Fruit fly (Drosophila melanogaster): ENCODE measurements around the gene CG15167.
A peak's percentile ranks its signal among the peaks of the same experiment; 100 is the strongest.

CG15167 gene

dm6 chr2L:18776559-18776958 is 36.4 kb downstream of the CG15167 start (continued):
- TF ChIP-seq zen (tag; optimal IDR thresholded peaks at IDR 0.05): peak; percentile 75
- TF ChIP-seq CG8478 (optimal IDR thresholded peaks at IDR 0.05): no peak
- TF ChIP-seq otp (GFP tag; IDR thresholded peaks at IDR 0.05): 0 out of 3 replicates have a peak, but pooled peaks have one; percentile 21
- TF ChIP-seq CTCF (GFP tag; optimal IDR thresholded peaks at IDR 0.05): peak; percentile 94
- no peak for TF ChIP-seq sug (tag; optimal IDR thresholded peaks at IDR 0.05)
- TF ChIP-seq NFAT (GFP tag; IDR thresholded peaks at IDR 0.05): peak; percentile 19; the same call in 1 of the 2 replicates
- peak; percentile 60 for TF ChIP-seq Jarid2 (GFP tag; optimal IDR thresholded peaks at IDR 0.05)
- TF ChIP-seq sima (GFP tag; optimal IDR thresholded peaks at IDR 0.05): no peak
- no peak for TF ChIP-seq Sry-δ (GFP tag; optimal IDR thresholded peaks at IDR 0.05)
- TF ChIP-seq wor (GFP tag; IDR thresholded peaks at IDR 0.05): no peak
- no peak for TF ChIP-seq dysf (GFP tag; IDR thresholded peaks at IDR 0.05)
- no peak for TF ChIP-seq HLH4C (GFP tag; IDR thresholded peaks at IDR 0.05; ENCODE audit: partially characterized antibody)

dm6 chr2L:18777442-18777841 is 37.3 kb downstream of the CG15167 start:
- peak in 1 of 2 experiments; percentile 81 for TF ChIP-seq Dfd (GFP tag; optimal IDR thresholded peaks at IDR 0.05)
- TF ChIP-seq HHEX (GFP tag; optimal IDR thresholded peaks at IDR 0.05): no peak
- TF ChIP-seq CG1792 (GFP tag; optimal IDR thresholded peaks at IDR 0.05): no peak
- TF ChIP-seq CG12942 (GFP tag; optimal IDR thresholded peaks at IDR 0.05): no peak
- no peak for TF ChIP-seq Hey (tag; optimal IDR thresholded peaks at IDR 0.05)
- peak; percentile 6 for TF ChIP-seq Nf-YC (tag; optimal IDR thresholded peaks at IDR 0.05)
- TF ChIP-seq Sry-δ (GFP tag; optimal IDR thresholded peaks at IDR 0.05): no peak
- peak in 1 of 2 experiments; percentile 48 for TF ChIP-seq tll (GFP tag; optimal IDR thresholded peaks at IDR 0.05)
- no peak for TF ChIP-seq CG3838 (GFP tag; optimal IDR thresholded peaks at IDR 0.05)
- no peak for TF ChIP-seq stwl (tag; optimal IDR thresholded peaks at IDR 0.05)
- peak in 1 of 2 experiments; percentile 8 for TF ChIP-seq Trl (optimal IDR thresholded peaks at IDR 0.05)
- TF ChIP-seq Trl (GFP tag; optimal IDR thresholded peaks at IDR 0.05): no peak
- no peak for TF ChIP-seq HLHmδ (GFP tag; optimal IDR thresholded peaks at IDR 0.05)
- peak; percentile 19 for TF ChIP-seq Nf-YB (GFP tag; optimal IDR thresholded peaks at IDR 0.05)
- peak; percentile 1 for TF ChIP-seq Med (GFP tag)
- TF ChIP-seq CG2199 (GFP tag; IDR thresholded peaks at IDR 0.05): 0 out of 3 replicates have a peak, but pooled peaks have one; percentile 26
- no peak for TF ChIP-seq vnd (GFP tag; IDR thresholded peaks at IDR 0.05; ENCODE audit: partially characterized antibody)
- peak; percentile 70 for TF ChIP-seq cg (GFP tag; optimal IDR thresholded peaks at IDR 0.05)
- no peak for TF ChIP-seq CG33557 (GFP tag; optimal IDR thresholded peaks at IDR 0.05)
- TF ChIP-seq sima (GFP tag; optimal IDR thresholded peaks at IDR 0.05): no peak
- no peak for TF ChIP-seq CG10565 (GFP tag; optimal IDR thresholded peaks at IDR 0.05)
- TF ChIP-seq ranshi (GFP tag; IDR thresholded peaks at IDR 0.05): no peak
- TF ChIP-seq pho (GFP tag; optimal IDR thresholded peaks at IDR 0.05): no peak
- peak; percentile 8; the same call in 1 of the 2 replicates for TF ChIP-seq Drgx (GFP tag; IDR thresholded peaks at IDR 0.05)
- no peak for TF ChIP-seq Ssrp (tag; optimal IDR thresholded peaks at IDR 0.05)
- no peak for TF ChIP-seq nau (GFP tag; optimal IDR thresholded peaks at IDR 0.05)
- TF ChIP-seq toy (GFP tag; IDR thresholded peaks at IDR 0.05): no peak
- no peak for TF ChIP-seq dmrt11E (tag; optimal IDR thresholded peaks at IDR 0.05)
- 0 out of 3 replicates have a peak, but pooled peaks have one; percentile 22 for TF ChIP-seq zen2 (GFP tag; IDR thresholded peaks at IDR 0.05; ENCODE audit: partially characterized antibody)
- no peak for TF ChIP-seq vvl (GFP tag; IDR thresholded peaks at IDR 0.05)
- no peak for TF ChIP-seq CG16815 (GFP tag; optimal IDR thresholded peaks at IDR 0.05)
- TF ChIP-seq gsb (GFP tag; IDR thresholded peaks at IDR 0.05): no peak
- TF ChIP-seq CG30403 (GFP tag; optimal IDR thresholded peaks at IDR 0.05): no peak
- TF ChIP-seq CG15479 (GFP tag; optimal IDR thresholded peaks at IDR 0.05): no peak
- no peak for TF ChIP-seq ham (GFP tag; IDR thresholded peaks at IDR 0.05)
- no peak for TF ChIP-seq Bdp1 (GFP tag; optimal IDR thresholded peaks at IDR 0.05)
- no peak for TF ChIP-seq CG17802 (tag; optimal IDR thresholded peaks at IDR 0.05)
- no peak for TF ChIP-seq Jarid2 (GFP tag; optimal IDR thresholded peaks at IDR 0.05)
